Fruit fly (Drosophila melanogaster) Kc167 (cell line): ENCODE measurements around the gene Gr64a.

Experiments
- Myc ChIP-seq: fragments of >200 bp; optimal IDR thresholded peaks from 2 replicates; lab custom pipeline; 2017; ENCODE audit warnings: missing external identifiers
- Sin3A ChIP-seq: fragments of >200 bp; optimal IDR thresholded peaks from 2 replicates; lab custom pipeline; 2018; ENCODE audit warnings: missing external identifiers
- h ChIP-seq: fragments of >200 bp; optimal IDR thresholded peaks from 3 replicates; lab custom pipeline; 2018; ENCODE audit warnings: missing external identifiers
- insv ChIP-seq: fragments of >200 bp; optimal IDR thresholded peaks from 3 replicates; lab custom pipeline; 2018; ENCODE audit warnings: missing external identifiers
- psq ChIP-seq: fragments of >200 bp; optimal IDR thresholded peaks from 2 replicates; lab custom pipeline; 2017; ENCODE audit warnings: missing external identifiers
- ttk ChIP-seq: sonication (Bioruptor generic); optimal IDR thresholded peaks from 2 replicates; lab custom pipeline; 2017; ENCODE audit warnings: missing external identifiers

Gene Gr64a

dm6 chr3L:4026506-4026868 is at the start of gene Gr64a:
Gr64a (plus strand) TSS chr3L:4026769.
- no peak for TF ChIP-seq Sin3A (lab: Kevin White, UChicago)
- no peak for TF ChIP-seq h (lab: Kevin White, UChicago)
- no peak for TF ChIP-seq Myc
- TF ChIP-seq psq, result no peak
- no peak for TF ChIP-seq insv (lab: Kevin White, UChicago)
- TF ChIP-seq ttk (lab: Kevin White, UChicago), result no peak

dm6 chr3L:3977622-3978355 is 48.8 kb upstream of the Gr64a start:
- TF ChIP-seq h (lab: Kevin White, UChicago), result no peak
- TF ChIP-seq Myc, result no peak
- no peak for TF ChIP-seq insv (lab: Kevin White, UChicago)
- no peak for TF ChIP-seq Sin3A (lab: Kevin White, UChicago)
- no peak for TF ChIP-seq psq
- no peak for TF ChIP-seq ttk (lab: Kevin White, UChicago)

dm6 chr3L:3978762-3979516 is 47.6 kb upstream of the Gr64a start:
- no peak for TF ChIP-seq psq
- TF ChIP-seq ttk (lab: Kevin White, UChicago), result no peak
- no peak for TF ChIP-seq Sin3A (lab: Kevin White, UChicago)

- TF ChIP-seq ttk (lab: Kevin White, UChicago), result no peak
- TF ChIP-seq Myc, result no peak
- TF ChIP-seq Sin3A (lab: Kevin White, UChicago), result no peak
- no peak for TF ChIP-seq insv (lab: Kevin White, UChicago)
- no peak for TF ChIP-seq psq
Measured at dm6 chr3L:3980027-3980426, 46.5 kb upstream of the Gr64a start.

- TF ChIP-seq Myc (no peak), Sin3A (lab: Kevin White, UChicago) (no peak), h (lab: Kevin White, UChicago) (no peak), ttk (lab: Kevin White, UChicago) (no peak), insv (lab: Kevin White, UChicago) (no peak), psq (no peak)
Measured at dm6 chr3L:3983466-3983946, 43.1 kb upstream of the Gr64a start, which contains the start of gene scrt. scrt (plus strand) TSS chr3L:3983896.

- TF ChIP-seq psq (no peak), h (lab: Kevin White, UChicago) (no peak), ttk (lab: Kevin White, UChicago) (no peak), Sin3A (lab: Kevin White, UChicago) (no peak), insv (lab: Kevin White, UChicago) (no peak), Myc (no peak)
Measured at dm6 chr3L:3995554-3995953, 31.0 kb upstream of the Gr64a start.

dm6 chr3L:4000711-4001110 is 25.9 kb upstream of the Gr64a start:
- TF ChIP-seq ttk (lab: Kevin White, UChicago) (no peak), Myc (no peak), insv (lab: Kevin White, UChicago) (no peak), psq (no peak), h (lab: Kevin White, UChicago) (no peak)

dm6 chr3L:4001500-4001899 is 25.1 kb upstream of the Gr64a start:
- TF ChIP-seq psq (no peak), h (lab: Kevin White, UChicago) (no peak), Sin3A (lab: Kevin White, UChicago) (no peak), ttk (lab: Kevin White, UChicago) (no peak), insv (lab: Kevin White, UChicago) (no peak), Myc (no peak)

dm6 chr3L:4003316-4003715 is 23.3 kb upstream of the Gr64a start, which contains the start of gene CG14985:
CG14985 (plus strand) TSS chr3L:4003474.
- TF ChIP-seq Sin3A (lab: Kevin White, UChicago) (no peak), insv (lab: Kevin White, UChicago) (no peak), Myc (no peak)

- no peak for TF ChIP-seq insv (lab: Kevin White, UChicago)
- no peak for TF ChIP-seq psq
Measured at dm6 chr3L:4007256-4007655, 19.3 kb upstream of the Gr64a start.

- TF ChIP-seq Myc (no peak), ttk (lab: Kevin White, UChicago) (no peak), Sin3A (lab: Kevin White, UChicago) (no peak), h (lab: Kevin White, UChicago) (no peak), psq (no peak), insv (lab: Kevin White, UChicago) (no peak)
Measured at dm6 chr3L:4010122-4010521, 16.4 kb upstream of the Gr64a start.

- TF ChIP-seq psq (no peak), ttk (lab: Kevin White, UChicago) (no peak), Myc (no peak), Sin3A (lab: Kevin White, UChicago) (no peak), h (lab: Kevin White, UChicago) (no peak), insv (lab: Kevin White, UChicago) (no peak)
Measured at dm6 chr3L:4014349-4014748, 12.2 kb upstream of the Gr64a start.
